Worm (Caenorhabditis elegans): Measurements from ENCODE around the gene K03B8.6.

Gene K03B8.6

ce11 chrV:11439202-11439601 is 31.8 kb downstream of the K03B8.6 start:
- TF ChIP-seq mbf-1 (tag; optimal IDR thresholded peaks at IDR 0.05) (no peak), ZK546.5 (tag; optimal IDR thresholded peaks at IDR 0.05) (no peak), mdl-1 (tag; optimal IDR thresholded peaks at IDR 0.05) (no peak), ztf-4 (tag; optimal IDR thresholded peaks at IDR 0.05) (no peak), elt-1 (tag; optimal IDR thresholded peaks at IDR 0.05) (no peak), nhr-11 (tag; optimal IDR thresholded peaks at IDR 0.05) (no peak), nhr-10 (tag; optimal IDR thresholded peaks at IDR 0.05) (no peak), ceh-82 (tag; optimal IDR thresholded peaks at IDR 0.05) (no peak)

DNA sequence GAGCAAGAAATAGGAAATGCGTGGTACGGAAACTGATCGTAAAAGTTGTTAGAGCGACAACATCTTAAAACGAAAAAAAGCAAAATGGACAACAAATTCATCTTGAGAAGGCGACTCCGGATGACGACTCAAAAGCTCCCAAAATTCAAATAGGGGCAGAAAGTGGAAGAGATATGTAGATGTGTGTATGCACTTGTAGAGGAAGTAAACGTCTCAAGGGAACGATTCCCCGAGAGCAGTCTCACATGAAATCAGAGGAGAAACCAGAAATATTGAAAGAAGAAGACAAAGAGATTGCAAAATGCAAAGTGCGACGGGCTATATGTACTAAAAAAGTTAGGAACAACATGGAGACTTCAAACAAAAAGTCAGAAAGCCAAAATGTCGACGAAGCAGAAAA is 36.1 kb downstream of the K03B8.6 start, which contains the start of gene F57B7.2:
F57B7.2 (minus strand) TSS at position 101 of the 400 bp plus-strand sequence.
- TF ChIP-seq zag-1 (tag; optimal IDR thresholded peaks at IDR 0.05) (no peak), sma-9 (GFP tag; optimal IDR thresholded peaks at IDR 0.05) (peak; percentile 7), sma-9 (tag; optimal IDR thresholded peaks at IDR 0.05) (no peak), mab-5 (tag; optimal IDR thresholded peaks at IDR 0.05) (peak; percentile 2)

ce11 chrV:11445375-11445774 is 38.0 kb downstream of the K03B8.6 start:
- TF ChIP-seq sma-9 (GFP tag; optimal IDR thresholded peaks at IDR 0.05) (peak; percentile 14), sma-9 (tag; optimal IDR thresholded peaks at IDR 0.05) (no peak), R02D3.7 (tag; optimal IDR thresholded peaks at IDR 0.05) (no peak), lsy-2 (tag; optimal IDR thresholded peaks at IDR 0.05) (peak in 1 of 2 experiments; percentile 5), elt-1 (tag; optimal IDR thresholded peaks at IDR 0.05) (no peak), snpc-4 (tag; optimal IDR thresholded peaks at IDR 0.05) (no peak), F13H6.1 (tag; optimal IDR thresholded peaks at IDR 0.05) (peak; percentile 75), unc-55 (GFP tag; optimal IDR thresholded peaks at IDR 0.05) (peak; percentile 61), nhr-129 (tag; optimal IDR thresholded peaks at IDR 0.05) (no peak), zag-1 (tag; optimal IDR thresholded peaks at IDR 0.05) (peak; percentile 58), ceh-82 (tag; optimal IDR thresholded peaks at IDR 0.05) (no peak), ztf-1 (GFP tag; conservative IDR thresholded peaks at IDR 0.05) (no peak), mdl-1 (tag; optimal IDR thresholded peaks at IDR 0.05) (peak in 1 of 2 experiments; percentile 29), nhr-237 (tag; optimal IDR thresholded peaks at IDR 0.05) (no peak), mab-5 (tag; optimal IDR thresholded peaks at IDR 0.05) (peak; percentile 14), nhr-25 (tag; optimal IDR thresholded peaks at IDR 0.05) (no peak), peb-1 (tag; optimal IDR thresholded peaks at IDR 0.05) (no peak), nhr-12 (tag; optimal IDR thresholded peaks at IDR 0.05) (no peak), C34F6.9 (tag; optimal IDR thresholded peaks at IDR 0.05) (peak; percentile 43), nhr-6 (tag; optimal IDR thresholded peaks at IDR 0.05) (no peak), elt-3 (tag; optimal IDR thresholded peaks at IDR 0.05) (no peak), nhr-21 (tag; optimal IDR thresholded peaks at IDR 0.05) (no peak), sem-4 (tag; optimal IDR thresholded peaks at IDR 0.05) (peak; percentile 23), fos-1 (tag; optimal IDR thresholded peaks at IDR 0.05) (no peak), lin-13 (GFP tag; optimal IDR thresholded peaks at IDR 0.05) (peak; percentile 22), gmeb-1 (tag; optimal IDR thresholded peaks at IDR 0.05) (no peak), ama-1 (optimal IDR thresholded peaks at IDR 0.05) (no peak), egl-27 (tag; optimal IDR thresholded peaks at IDR 0.05) (no peak), lin-11 (tag; optimal IDR thresholded peaks at IDR 0.05) (no peak), unc-39 (tag; optimal IDR thresholded peaks at IDR 0.05) (no peak), blmp-1 (tag; optimal IDR thresholded peaks at IDR 0.05; ENCODE audit: insufficient read depth) (no peak), ztf-11 (tag; optimal IDR thresholded peaks at IDR 0.05) (no peak), lin-39 (tag; optimal IDR thresholded peaks at IDR 0.05) (no peak), ztf-4 (tag; optimal IDR thresholded peaks at IDR 0.05) (no peak), aly-2 (tag; optimal IDR thresholded peaks at IDR 0.05) (no peak), unc-62 (GFP tag; optimal IDR thresholded peaks at IDR 0.05) (no peak)

- no peak for TF ChIP-seq gmeb-1 (tag; optimal IDR thresholded peaks at IDR 0.05)
- peak; percentile 31 for TF ChIP-seq nhr-129 (tag; optimal IDR thresholded peaks at IDR 0.05)
- peak; percentile 56 for TF ChIP-seq F13H6.1 (tag; optimal IDR thresholded peaks at IDR 0.05)
- peak; percentile 7 for TF ChIP-seq sma-9 (GFP tag; optimal IDR thresholded peaks at IDR 0.05)
- no peak for TF ChIP-seq sma-9 (tag; optimal IDR thresholded peaks at IDR 0.05)
- TF ChIP-seq ZK546.5 (tag; optimal IDR thresholded peaks at IDR 0.05), result no peak
Observed at ce11 chrV:11446297-11446696, 38.9 kb downstream of the K03B8.6 start, which contains the start of gene mig-17. TSS of gene mig-17 (plus strand) at chrV:11446685.
